Worm (Caenorhabditis elegans): Measurements from ENCODE around the gene srx-87.

The srx-87 gene

DNA sequence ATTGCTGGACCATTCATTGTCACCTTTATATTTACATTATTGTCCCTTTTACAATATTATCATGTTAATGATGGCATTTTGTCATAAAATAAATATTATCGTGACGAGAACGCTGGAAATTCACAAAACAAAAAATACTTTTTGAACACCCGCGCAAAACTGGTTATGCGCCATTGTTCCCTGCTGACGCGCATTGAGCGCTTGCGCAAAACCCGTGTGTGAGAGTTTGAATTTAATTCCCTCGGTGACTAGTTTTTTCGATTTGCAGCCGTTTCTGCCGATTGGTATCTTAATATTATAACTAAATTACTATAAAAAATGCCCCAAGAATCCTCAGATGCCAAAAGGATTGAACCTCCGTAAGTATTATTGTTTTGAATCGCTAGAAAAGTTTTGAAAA, 43.2 kb upstream of the srx-87 start, which contains the start of gene pafo-1 (continued):
- TF ChIP-seq hlh-30 (tag; optimal IDR thresholded peaks at IDR 0.05; ENCODE audit: insufficient read depth): peak; percentile 29
- no peak for TF ChIP-seq Y22D7AL.16 (tag; optimal IDR thresholded peaks at IDR 0.05)
- TF ChIP-seq ceh-48 (tag; optimal IDR thresholded peaks at IDR 0.05): peak; percentile 33
- peak; percentile 25 for TF ChIP-seq rnt-1 (tag; optimal IDR thresholded peaks at IDR 0.05)
- TF ChIP-seq mec-3 (tag; optimal IDR thresholded peaks at IDR 0.05; ENCODE audit: borderline replicate concordance): no peak
- TF ChIP-seq che-1 (tag; optimal IDR thresholded peaks at IDR 0.05): peak; percentile 63
- peak; percentile 33 for TF ChIP-seq K09A11.1 (tag; optimal IDR thresholded peaks at IDR 0.05; ENCODE audit: insufficient read depth)
- TF ChIP-seq ceh-24 (tag; optimal IDR thresholded peaks at IDR 0.05): no peak
- TF ChIP-seq sox-4 (tag; optimal IDR thresholded peaks at IDR 0.05): peak; percentile 34
- TF ChIP-seq sox-2 (GFP tag; IDR thresholded peaks at IDR 0.05): 0 out of 2 replicates have a peak, but pooled peaks have one; percentile 33
- TF ChIP-seq hlh-13 (GFP tag; optimal IDR thresholded peaks at IDR 0.05): no peak
- TF ChIP-seq nhr-232 (tag; optimal IDR thresholded peaks at IDR 0.05): no peak
- no peak for TF ChIP-seq eyg-1 (tag; optimal IDR thresholded peaks at IDR 0.05)
- no peak for TF ChIP-seq pros-1 (tag; optimal IDR thresholded peaks at IDR 0.05)
- TF ChIP-seq ceh-18 (tag; optimal IDR thresholded peaks at IDR 0.05): peak; percentile 30
- TF ChIP-seq ref-2 (tag; optimal IDR thresholded peaks at IDR 0.05): no peak
- no peak for TF ChIP-seq ceh-6 (GFP tag; optimal IDR thresholded peaks at IDR 0.05)
- TF ChIP-seq elt-4 (tag; optimal IDR thresholded peaks at IDR 0.05): no peak
- TF ChIP-seq F13H6.1 (tag; optimal IDR thresholded peaks at IDR 0.05): no peak
- no peak for TF ChIP-seq fkh-10 (GFP tag; optimal IDR thresholded peaks at IDR 0.05)
- TF ChIP-seq pat-9 (tag; optimal IDR thresholded peaks at IDR 0.05): peak; percentile 32
- no peak for TF ChIP-seq unc-42 (tag; optimal IDR thresholded peaks at IDR 0.05)
- no peak for TF ChIP-seq nhr-11 (tag; optimal IDR thresholded peaks at IDR 0.05)
- no peak for TF ChIP-seq pha-2 (tag; optimal IDR thresholded peaks at IDR 0.05)
- peak; percentile 73 for TF ChIP-seq nfya-1 (tag; optimal IDR thresholded peaks at IDR 0.05)

DNA sequence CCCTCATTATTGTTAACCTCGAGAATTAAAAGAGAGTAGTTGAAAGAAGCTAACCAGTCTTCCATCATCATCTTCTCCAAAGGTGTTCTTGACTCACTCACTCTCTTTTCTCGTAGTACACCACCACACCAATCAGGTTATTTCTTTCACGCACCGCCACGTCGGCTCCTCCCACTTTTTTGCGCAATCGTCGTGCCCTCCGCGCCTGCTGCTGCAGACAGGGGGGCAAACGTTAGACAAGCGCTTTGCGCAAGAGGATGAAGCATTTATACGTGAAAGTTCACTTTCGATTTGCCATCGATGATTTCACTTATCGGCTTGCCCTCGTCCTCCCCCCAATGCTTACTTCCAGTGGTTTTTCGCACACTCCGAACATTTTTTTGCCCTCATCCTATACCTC, 39.3 kb upstream of the srx-87 start:
- TF ChIP-seq nfya-1 (tag; optimal IDR thresholded peaks at IDR 0.05): peak; percentile 59
- no peak for TF ChIP-seq unc-42 (tag; optimal IDR thresholded peaks at IDR 0.05)

DNA sequence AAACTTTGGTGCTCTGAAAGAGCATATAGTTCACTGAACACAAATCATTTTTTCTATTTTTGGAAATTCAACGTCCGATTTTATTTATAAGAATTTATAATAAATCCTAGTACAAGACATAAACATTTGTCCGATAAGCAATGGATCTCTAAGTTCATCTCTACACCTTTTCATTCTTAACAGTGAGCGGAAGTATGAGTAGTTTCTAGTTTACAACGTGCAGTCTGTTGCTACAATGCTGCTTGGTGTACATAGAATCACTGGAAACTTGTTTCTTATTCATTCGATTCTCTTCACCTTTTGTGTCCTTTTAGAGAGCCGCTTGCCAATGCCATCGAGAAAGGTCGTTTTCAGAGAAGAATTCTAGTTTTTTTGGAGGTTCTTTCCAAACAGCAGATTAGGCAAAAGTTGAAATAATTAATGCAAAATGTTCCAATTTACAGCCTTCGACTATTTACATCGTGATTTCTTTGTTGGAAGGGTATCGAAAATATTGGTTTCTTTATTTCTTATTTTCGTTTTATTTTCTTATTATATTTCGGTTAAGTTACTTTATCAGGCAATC, 37.7 kb upstream of the srx-87 start:
- TF ChIP-seq elt-4 (tag; optimal IDR thresholded peaks at IDR 0.05) (no peak), hlh-13 (GFP tag; optimal IDR thresholded peaks at IDR 0.05) (no peak), ceh-34 (tag; optimal IDR thresholded peaks at IDR 0.05) (no peak), ref-2 (tag; optimal IDR thresholded peaks at IDR 0.05) (no peak), unc-3 (GFP tag; conservative IDR thresholded peaks at IDR 0.05) (no peak), unc-3 (tag; optimal IDR thresholded peaks at IDR 0.05) (no peak), dmd-4 (tag; optimal IDR thresholded peaks at IDR 0.05; ENCODE audit: borderline replicate concordance) (no peak), unc-86 (tag; optimal IDR thresholded peaks at IDR 0.05) (no peak)

DNA sequence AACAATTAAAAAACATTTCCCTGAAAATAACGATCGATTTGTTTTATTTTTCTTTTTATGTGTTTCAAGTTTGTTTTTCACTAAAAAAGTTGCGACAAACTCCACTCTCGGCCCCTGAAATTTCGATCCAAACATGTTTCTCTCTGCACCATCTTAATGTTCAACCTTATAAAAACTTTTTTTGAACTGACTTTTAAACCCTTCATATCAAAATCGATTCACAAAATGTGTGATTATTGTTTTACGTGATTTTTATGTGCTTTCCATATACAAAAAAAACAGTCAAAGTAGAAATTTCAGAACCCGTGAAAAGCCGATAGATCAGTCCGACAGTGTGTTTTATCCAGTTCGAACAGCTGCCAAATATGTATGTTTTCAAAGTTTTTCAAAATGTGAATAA, 37.1 kb upstream of the srx-87 start, which contains the start of gene ccch-1:
ccch-1 (plus strand) TSS at position 301 of the 400 bp plus-strand sequence.
- no peak for TF ChIP-seq C08G9.2 (tag; optimal IDR thresholded peaks at IDR 0.05)
- TF ChIP-seq ceh-2 (tag; optimal IDR thresholded peaks at IDR 0.05): no peak
- TF ChIP-seq ahr-1 (tag; optimal IDR thresholded peaks at IDR 0.05): no peak
- TF ChIP-seq madf-2 (tag; optimal IDR thresholded peaks at IDR 0.05): no peak
- no peak for TF ChIP-seq hlh-30 (tag; optimal IDR thresholded peaks at IDR 0.05; ENCODE audit: insufficient read depth)
- TF ChIP-seq sox-2 (GFP tag; IDR thresholded peaks at IDR 0.05): no peak
- TF ChIP-seq ztf-16 (tag; optimal IDR thresholded peaks at IDR 0.05): no peak
- TF ChIP-seq dve-1 (tag; optimal IDR thresholded peaks at IDR 0.05): no peak
- TF ChIP-seq ceh-14 (tag; optimal IDR thresholded peaks at IDR 0.05): no peak
- TF ChIP-seq odd-2 (tag; optimal IDR thresholded peaks at IDR 0.05): no peak
- TF ChIP-seq che-1 (tag; optimal IDR thresholded peaks at IDR 0.05): no peak
- TF ChIP-seq hlh-15 (tag; optimal IDR thresholded peaks at IDR 0.05): no peak
- TF ChIP-seq unc-86 (tag; optimal IDR thresholded peaks at IDR 0.05): no peak
- no peak for TF ChIP-seq pha-2 (tag; optimal IDR thresholded peaks at IDR 0.05)
- no peak for TF ChIP-seq dmd-4 (tag; optimal IDR thresholded peaks at IDR 0.05; ENCODE audit: borderline replicate concordance)
